Fruit fly (Drosophila melanogaster) whole organism, prepupa: ENCODE results near the gene CG9166.

Source experiments
- Blimp-1 ChIP-seq: fragments of 200-800 bp; sonication (Bioruptor generic); optimal IDR thresholded peaks from 3 replicates; lab custom pipeline; 2017; ENCODE audit warnings: missing biosample characterization, missing genetic modification characterization, mild to moderate bottlenecking, moderate library complexity, missing genetic modification reagents
- CG10669 ChIP-seq: fragments of 200-800 bp; sonication (Bioruptor generic); optimal IDR thresholded peaks from 3 replicates; lab custom pipeline; 2018; ENCODE audit warnings: missing biosample characterization, mild to moderate bottlenecking, missing genetic modification characterization, moderate library complexity
- CG11294 ChIP-seq: fragments of 200-800 bp; sonication (Bioruptor generic); IDR thresholded peaks from 2 replicates; pipeline ENCODE4 v1.3.6; 2022; ENCODE audit warnings: missing biosample characterization, missing genetic modification characterization
- CG11762 ChIP-seq: fragments of 200-800 bp; sonication (Bioruptor generic); optimal IDR thresholded peaks from 3 replicates; lab custom pipeline; 2016; ENCODE audit warnings: missing biosample characterization, missing genetic modification characterization; ENCODE audit not compliant: insufficient read depth
- CG11902 ChIP-seq: fragments of 200-800 bp; sonication (Bioruptor generic); optimal IDR thresholded peaks from 3 replicates; lab custom pipeline; 2016; ENCODE audit warnings: missing biosample characterization, missing genetic modification characterization
- CG15336 ChIP-seq: fragments of 200-800 bp; sonication (Bioruptor generic); IDR thresholded peaks from 2 replicates; pipeline ENCODE4 v1.3.6; 2022; ENCODE audit warnings: missing biosample characterization, missing genetic modification characterization
- CG1621 ChIP-seq: fragments of 200-800 bp; sonication (Bioruptor generic); optimal IDR thresholded peaks from 3 replicates; lab custom pipeline; 2018; ENCODE audit warnings: missing biosample characterization, mild to moderate bottlenecking, missing genetic modification characterization
- CG3032 ChIP-seq: fragments of 200-800 bp; optimal IDR thresholded peaks from 2 replicates; lab custom pipeline; 2019; ENCODE audit warnings: missing biosample characterization, mild to moderate bottlenecking, missing genetic modification characterization, moderate library complexity
- CG31627 ChIP-seq: fragments of 200-800 bp; sonication (Bioruptor generic); optimal IDR thresholded peaks from 3 replicates; lab custom pipeline; 2016; ENCODE audit warnings: missing biosample characterization, missing genetic modification characterization
- CG3919 ChIP-seq: fragments of 200-800 bp; sonication (Bioruptor generic); optimal IDR thresholded peaks from 3 replicates; lab custom pipeline; 2016; ENCODE audit warnings: missing biosample characterization, missing genetic modification characterization
- CG6163 ChIP-seq: fragments of 200-800 bp; sonication (Bioruptor generic); IDR thresholded peaks from 3 replicates; pipeline ENCODE4 v1.3.6; 2022; ENCODE audit warnings: missing biosample characterization, missing genetic modification characterization
- CG6792 ChIP-seq: fragments of 200-800 bp; sonication (Bioruptor generic); optimal IDR thresholded peaks from 3 replicates; lab custom pipeline; 2016; ENCODE audit warnings: missing biosample characterization, missing genetic modification characterization
- CG6854 ChIP-seq: fragments of 200-800 bp; sonication (Bioruptor generic); optimal IDR thresholded peaks from 2 replicates; lab custom pipeline; 2017; ENCODE audit warnings: missing biosample characterization, mild to moderate bottlenecking, missing genetic modification characterization
- CG8119 ChIP-seq: fragments of 200-800 bp; sonication (Bioruptor generic); IDR thresholded peaks from 3 replicates; pipeline ENCODE4 v1.3.6; 2022; ENCODE audit warnings: missing biosample characterization, missing genetic modification characterization
- CG9139 ChIP-seq: fragments of 200-800 bp; sonication (Bioruptor generic); optimal IDR thresholded peaks from 3 replicates; lab custom pipeline; 2017; ENCODE audit warnings: missing biosample characterization, mild to moderate bottlenecking, missing genetic modification characterization
- Eip78C ChIP-seq: fragments of 200-800 bp; sonication (Bioruptor generic); peaks from one replicate; lab custom pipeline; 2016; ENCODE audit warnings: missing biosample characterization, missing genetic modification characterization
- Eip93F ChIP-seq: fragments of 200-800 bp; sonication (Bioruptor generic); optimal IDR thresholded peaks from 2 replicates; lab custom pipeline; 2016; ENCODE audit warnings: missing biosample characterization, mild to moderate bottlenecking, missing genetic modification characterization
- Ets96B ChIP-seq: fragments of 200-800 bp; optimal IDR thresholded peaks from 2 replicates; lab custom pipeline; 2019; ENCODE audit warnings: missing biosample characterization, mild to moderate bottlenecking, missing genetic modification characterization, moderate library complexity
- Gug ChIP-seq: fragments of 200-800 bp; sonication (Bioruptor generic); IDR thresholded peaks from 2 replicates; pipeline ENCODE4 v1.3.6; 2022; ENCODE audit warnings: missing biosample characterization, missing genetic modification characterization
- Met ChIP-seq: fragments of 200-800 bp; sonication (Bioruptor generic); optimal IDR thresholded peaks from 3 replicates; lab custom pipeline; 2016; ENCODE audit warnings: missing biosample characterization, missing genetic modification characterization
- Sox14 ChIP-seq: fragments of 200-800 bp; sonication (Bioruptor generic); optimal IDR thresholded peaks from 3 replicates; lab custom pipeline; 2016; ENCODE audit warnings: missing biosample characterization, missing genetic modification characterization
- Sox15 ChIP-seq: fragments of 200-800 bp; sonication (Bioruptor generic); optimal IDR thresholded peaks from 3 replicates; lab custom pipeline; 2016; ENCODE audit warnings: missing biosample characterization, missing genetic modification characterization
- acj6 ChIP-seq: fragments of 200-800 bp; sonication (Bioruptor generic); optimal IDR thresholded peaks from 3 replicates; lab custom pipeline; 2016; ENCODE audit warnings: missing biosample characterization, missing genetic modification characterization
- cyc ChIP-seq: fragments of 200-800 bp; sonication (Bioruptor generic); optimal IDR thresholded peaks from 3 replicates; lab custom pipeline; 2016; ENCODE audit warnings: missing biosample characterization, missing genetic modification characterization
- eg ChIP-seq: fragments of 200-800 bp; sonication (Bioruptor generic); IDR thresholded peaks from 3 replicates; pipeline ENCODE4 v1.3.6; 2022; ENCODE audit warnings: missing biosample characterization, missing genetic modification characterization
- esn ChIP-seq: fragments of 200-800 bp; sonication (Bioruptor generic); optimal IDR thresholded peaks from 2 replicates; lab custom pipeline; 2016; ENCODE audit warnings: missing biosample characterization, mild to moderate bottlenecking, missing genetic modification characterization, moderate library complexity
- fd85E ChIP-seq: fragments of 200-800 bp; sonication (Bioruptor generic); optimal IDR thresholded peaks from 3 replicates; lab custom pipeline; 2016; ENCODE audit warnings: missing biosample characterization, missing genetic modification characterization
- fkh ChIP-seq: fragments of 200-800 bp; sonication (Bioruptor generic); optimal IDR thresholded peaks from 3 replicates; lab custom pipeline; 2017; ENCODE audit warnings: missing biosample characterization, mild to moderate bottlenecking, missing genetic modification characterization, moderate library complexity
- lz ChIP-seq: fragments of 200-800 bp; sonication (Bioruptor generic); optimal IDR thresholded peaks from 3 replicates; lab custom pipeline; 2016; ENCODE audit warnings: missing biosample characterization, missing genetic modification characterization
- salr ChIP-seq, 2 experiments: fragments of 200-800 bp; sonication (Bioruptor generic); optimal IDR thresholded peaks; 3 replicates each; lab custom pipeline; 2016 to 2018; ENCODE audit warnings: missing biosample characterization in 2 of 2, missing genetic modification characterization in 2 of 2, mild to moderate bottlenecking in 1 of 2
- ss ChIP-seq, 2 experiments: fragments of 200-800 bp; sonication (Bioruptor generic); optimal IDR thresholded peaks; 2 replicates in 1 of 2; 3 replicates in 1 of 2; lab custom pipeline; 2017 to 2018; ENCODE audit warnings: mild to moderate bottlenecking in 2 of 2, missing biosample characterization in 2 of 2, missing genetic modification characterization in 2 of 2, moderate library complexity in 1 of 2
- svp ChIP-seq: fragments of 200-800 bp; sonication (Bioruptor generic); peaks from one replicate; lab custom pipeline; 2016; ENCODE audit warnings: missing biosample characterization, missing genetic modification characterization
- vri ChIP-seq: fragments of 200-800 bp; sonication (Bioruptor generic); optimal IDR thresholded peaks from 3 replicates; lab custom pipeline; 2016; ENCODE audit warnings: missing biosample characterization, mild to moderate bottlenecking, missing genetic modification characterization

The CG9166 gene

dm6 chr3L:1335989-1336961 is 14.6 kb upstream of the CG9166 start (continued):
- TF ChIP-seq Eip78C (GFP tag; lab: Kevin White, UChicago): peak; percentile 64
- peak; percentile 36 for TF ChIP-seq fkh (GFP tag; lab: Kevin White, UChicago)
- TF ChIP-seq CG6854 (GFP tag; lab: Kevin White, UChicago): no peak
- TF ChIP-seq esn (GFP tag; lab: Kevin White, UChicago): peak; percentile 29
- TF ChIP-seq Met (GFP tag; lab: Kevin White, UChicago): no peak
- TF ChIP-seq ss (GFP tag; optimal IDR thresholded peaks at IDR 0.05; lab: Kevin White, UChicago): no peak
- TF ChIP-seq CG1621 (tag; lab: Kevin White, UChicago): no peak
- no peak for TF ChIP-seq salr (GFP tag; optimal IDR thresholded peaks at IDR 0.05; lab: Kevin White, UChicago)
- TF ChIP-seq CG11294 (GFP tag; lab: Robert Waterston, UW): no peak
- no peak for TF ChIP-seq Blimp-1 (GFP tag; lab: Kevin White, UChicago)
- no peak for TF ChIP-seq CG10669 (GFP tag; lab: Kevin White, UChicago)
- TF ChIP-seq Gug: no peak

dm6 chr3L:1342133-1342580 is 8.8 kb upstream of the CG9166 start, which contains the start of gene indra:
TSS of gene indra (minus strand) at chr3L:1342403.
- TF ChIP-seq Gug (0 out of 2 replicates have a peak, but pooled peaks have one; percentile 26), Eip93F (GFP tag; lab: Kevin White, UChicago) (no peak), Eip78C (GFP tag; lab: Kevin White, UChicago) (peak; percentile 71), Ets96B (peak; percentile 47), esn (GFP tag; lab: Kevin White, UChicago) (peak; percentile 76), CG3032 (tag; lab: Kevin White, UChicago) (peak; percentile 49), CG11902 (peak; percentile 47), CG15336 (GFP tag; lab: Robert Waterston, UW) (no peak), CG6792 (GFP tag; lab: Kevin White, UChicago) (peak; percentile 46), CG6163 (GFP tag; lab: Robert Waterston, UW) (peak; percentile 48; the same call in 1 of the 3 replicates), CG11294 (GFP tag; lab: Robert Waterston, UW) (0 out of 2 replicates have a peak, but pooled peaks have one; percentile 36), Sox15 (GFP tag; lab: Kevin White, UChicago) (peak; percentile 38), ss (GFP tag; optimal IDR thresholded peaks at IDR 0.05; lab: Kevin White, UChicago) (peak in 1 of 2 experiments; percentile 11), eg (peak; percentile 48; the same call in 2 of the 3 replicates), cyc (GFP tag; lab: Kevin White, UChicago) (peak; percentile 66), acj6 (GFP tag; lab: Kevin White, UChicago) (no peak), fd85E (GFP tag; lab: Kevin White, UChicago) (no peak), CG9139 (GFP tag; lab: Kevin White, UChicago) (no peak), CG8119 (0 out of 3 replicates have a peak, but pooled peaks have one; percentile 28), Sox14 (peak; percentile 66), CG3919 (GFP tag; lab: Kevin White, UChicago) (no peak), lz (GFP tag; lab: Kevin White, UChicago) (peak; percentile 64), vri (GFP tag; lab: Kevin White, UChicago) (peak; percentile 94), CG31627 (GFP tag; lab: Kevin White, UChicago) (peak; percentile 77), CG11762 (peak; percentile 7), fkh (GFP tag; lab: Kevin White, UChicago) (peak; percentile 43), svp (peak; percentile 70), CG1621 (tag; lab: Kevin White, UChicago) (no peak)

- TF ChIP-seq svp: peak; percentile 90
- peak; percentile 55 for TF ChIP-seq Eip78C (GFP tag; lab: Kevin White, UChicago)
- TF ChIP-seq ss (GFP tag; optimal IDR thresholded peaks at IDR 0.05; lab: Kevin White, UChicago): no peak
Observed at dm6 chr3L:1346956-1347587, 3.8 kb upstream of the CG9166 start.
